Worm (Caenorhabditis elegans) whole organism, L3 larva: ENCODE results near the gene C07A9.5.
A peak's percentile ranks its signal among the peaks of the same experiment; 100 is the strongest.
"Not testable (repeated sequence)": the region's sequence is repeated elsewhere in the genome, so short reads cannot be mapped to it uniquely, and the experiment has no call there.

Experiments used
- ZK546.5 ChIP-seq: sonication (generic microtip); optimal IDR thresholded peaks from 2 replicates; lab custom pipeline; 2017; ENCODE audit warnings: missing biosample characterization, missing genetic modification characterization
- aly-2 ChIP-seq: fragments of 150-350 bp; optimal IDR thresholded peaks from 2 replicates; lab custom pipeline; 2014; ENCODE audit warnings: missing biosample characterization, missing genetic modification characterization
- ceh-16 ChIP-seq: sonication (generic microtip); optimal IDR thresholded peaks from 2 replicates; lab custom pipeline; 2017; ENCODE audit warnings: missing biosample characterization, missing genetic modification characterization
- ceh-28 ChIP-seq: fragments of 150-350 bp; optimal IDR thresholded peaks from 2 replicates; lab custom pipeline; 2014; ENCODE audit warnings: missing biosample characterization, missing genetic modification reagents, missing genetic modification characterization
- ceh-82 ChIP-seq: fragments of 150-350 bp; optimal IDR thresholded peaks from 2 replicates; lab custom pipeline; 2014; ENCODE audit warnings: missing biosample characterization, missing genetic modification characterization
- ceh-9 ChIP-seq: sonication (generic microtip); optimal IDR thresholded peaks from 2 replicates; lab custom pipeline; 2018; ENCODE audit warnings: missing biosample characterization, missing genetic modification characterization
- egl-5 ChIP-seq: fragments of 150-350 bp; optimal IDR thresholded peaks from 2 replicates; lab custom pipeline; 2017; ENCODE audit warnings: missing biosample characterization, missing genetic modification reagents, missing genetic modification characterization, inconsistent platforms
- elt-2 ChIP-seq: sonication (generic microtip); optimal IDR thresholded peaks from 2 replicates; lab custom pipeline; 2016; ENCODE audit warnings: missing genetic modification reagents, mild to moderate bottlenecking, missing genetic modification characterization, missing compliant biosample characterization
- elt-3 ChIP-seq, 3 experiments: fragments of 150-350 bp in 1 of 3; sonication (generic microtip) in 2 of 3; optimal IDR thresholded peaks; 2 replicates in 2 of 3; 4 replicates in 1 of 3; lab custom pipeline; 2014 to 2017; ENCODE audit warnings: missing biosample characterization in 3 of 3, missing genetic modification characterization in 3 of 3
- hmg-11 ChIP-seq: sonication (generic microtip); optimal IDR thresholded peaks from 2 replicates; lab custom pipeline; 2016; ENCODE audit warnings: missing genetic modification characterization, missing compliant biosample characterization
- jun-1 ChIP-seq: fragments of 150-350 bp; optimal IDR thresholded peaks from 2 replicates; lab custom pipeline; 2014; ENCODE audit warnings: missing biosample characterization, missing genetic modification reagents, missing genetic modification characterization
- lin-15B ChIP-seq: fragments of 150-350 bp; optimal IDR thresholded peaks from 2 replicates; lab custom pipeline; 2014; ENCODE audit warnings: missing biosample characterization, missing genetic modification characterization
- lin-39 ChIP-seq: fragments of 150-350 bp; optimal IDR thresholded peaks from 2 replicates; lab custom pipeline; 2018; ENCODE audit warnings: missing biosample characterization, missing genetic modification reagents, missing genetic modification characterization
- mdl-1 ChIP-seq: fragments of 150-350 bp; optimal IDR thresholded peaks from 2 replicates; lab custom pipeline; 2014; ENCODE audit warnings: missing biosample characterization, missing genetic modification characterization
- mml-1 ChIP-seq: fragments of 150-350 bp; sonication (generic microtip); optimal IDR thresholded peaks from 3 replicates; lab custom pipeline; 2014; ENCODE audit warnings: missing biosample characterization, missing genetic modification characterization
- nfya-1 ChIP-seq: sonication (generic microtip); optimal IDR thresholded peaks from 2 replicates; lab custom pipeline; 2017; ENCODE audit warnings: missing genetic modification characterization, mild to moderate bottlenecking, missing compliant biosample characterization, antibody characterized with exemption, moderate library complexity; ENCODE audit not compliant: insufficient read depth
- nhr-11 ChIP-seq: fragments of 150-350 bp; optimal IDR thresholded peaks from 2 replicates; lab custom pipeline; 2014; ENCODE audit warnings: missing biosample characterization, missing genetic modification characterization
- nhr-12 ChIP-seq: fragments of 150-350 bp; optimal IDR thresholded peaks from 2 replicates; lab custom pipeline; 2014; ENCODE audit warnings: missing biosample characterization, missing genetic modification characterization
- nhr-23 ChIP-seq: fragments of 150-350 bp; optimal IDR thresholded peaks from 2 replicates; lab custom pipeline; 2014; ENCODE audit warnings: missing biosample characterization, missing genetic modification reagents, missing genetic modification characterization
- nhr-25 ChIP-seq: sonication (generic microtip); optimal IDR thresholded peaks from 2 replicates; lab custom pipeline; 2017; ENCODE audit warnings: missing biosample characterization, missing genetic modification characterization
- nhr-28 ChIP-seq: fragments of 150-350 bp; optimal IDR thresholded peaks from 2 replicates; lab custom pipeline; 2014; ENCODE audit warnings: missing biosample characterization, missing genetic modification characterization
- nhr-43 ChIP-seq: sonication (generic microtip); optimal IDR thresholded peaks from 2 replicates; lab custom pipeline; 2016; ENCODE audit warnings: mild to moderate bottlenecking, missing genetic modification characterization, missing compliant biosample characterization; ENCODE audit not compliant: poor library complexity, severe bottlenecking
- nhr-67 ChIP-seq: fragments of 150-350 bp; optimal IDR thresholded peaks from 2 replicates; lab custom pipeline; 2014; ENCODE audit warnings: missing biosample characterization, missing genetic modification characterization
- nhr-76 ChIP-seq: fragments of 150-350 bp; sonication (generic microtip); optimal IDR thresholded peaks from 5 replicates; lab custom pipeline; 2014; ENCODE audit warnings: missing biosample characterization, missing genetic modification characterization
- nhr-77 ChIP-seq: fragments of 150-350 bp; optimal IDR thresholded peaks from 2 replicates; lab custom pipeline; 2014; ENCODE audit warnings: missing biosample characterization, missing genetic modification characterization
- pha-4 ChIP-seq: fragments of 150-350 bp; optimal IDR thresholded peaks from 2 replicates; lab custom pipeline; 2014; ENCODE audit warnings: missing biosample characterization, missing genetic modification reagents, missing genetic modification characterization
- pqm-1 ChIP-seq: fragments of 150-350 bp; optimal IDR thresholded peaks from 2 replicates; lab custom pipeline; 2017; ENCODE audit warnings: missing biosample characterization, missing genetic modification characterization, inconsistent platforms
- snpc-4 ChIP-seq: fragments of 150-350 bp; optimal IDR thresholded peaks from 2 replicates; lab custom pipeline; 2014; ENCODE audit warnings: missing biosample characterization, missing genetic modification characterization
- unc-39 ChIP-seq: sonication (generic microtip); optimal IDR thresholded peaks from 4 replicates; lab custom pipeline; 2017; ENCODE audit warnings: missing biosample characterization, missing genetic modification characterization
- unc-62 ChIP-seq: fragments of 150-350 bp; sonication (generic microtip); optimal IDR thresholded peaks from 4 replicates; lab custom pipeline; 2014; ENCODE audit warnings: missing biosample characterization, missing genetic modification reagents, missing genetic modification characterization
- ztf-11 ChIP-seq: fragments of 150-350 bp; optimal IDR thresholded peaks from 2 replicates; lab custom pipeline; 2014; ENCODE audit warnings: missing biosample characterization, missing genetic modification characterization
- ztf-4 ChIP-seq: fragments of 150-350 bp; optimal IDR thresholded peaks from 2 replicates; lab custom pipeline; 2014; ENCODE audit warnings: missing biosample characterization, missing genetic modification characterization

The C07A9.5 gene

ce11 chrIII:9682729-9683128 is at the start of gene C07A9.5:
Gene C07A9.5, minus strand, starts transcription at chrIII:9682829.
- TF ChIP-seq ZK546.5 (tag; lab: Kevin White, UChicago); hmg-11 (tag; lab: Kevin White, UChicago); elt-3 (tag; optimal IDR thresholded peaks at IDR 0.05; lab: Kevin White, UChicago): not testable (repeated sequence)

- TF ChIP-seq nhr-67 (tag; lab: Kevin White, UChicago) (no peak), unc-62 (GFP tag; lab: Kevin White, UChicago) (peak; percentile 42), lin-39 (peak; percentile 66)
Observed at ce11 chrIII:9731313-9731912, 48.8 kb upstream of the C07A9.5 start.

ce11 chrIII:9730407-9730806 is 47.8 kb upstream of the C07A9.5 start:
- no peak for TF ChIP-seq nhr-43 (tag; lab: Kevin White, UChicago)
- TF ChIP-seq ceh-16, result no peak
- no peak for TF ChIP-seq hmg-11 (tag; lab: Kevin White, UChicago)
- no peak for TF ChIP-seq nhr-12 (tag; lab: Kevin White, UChicago)
- TF ChIP-seq nhr-77 (tag; lab: Kevin White, UChicago), result no peak
- TF ChIP-seq unc-39 (tag; lab: Kevin White, UChicago), result no peak
- no peak for TF ChIP-seq egl-5 (tag; lab: Kevin White, UChicago)

DNA sequence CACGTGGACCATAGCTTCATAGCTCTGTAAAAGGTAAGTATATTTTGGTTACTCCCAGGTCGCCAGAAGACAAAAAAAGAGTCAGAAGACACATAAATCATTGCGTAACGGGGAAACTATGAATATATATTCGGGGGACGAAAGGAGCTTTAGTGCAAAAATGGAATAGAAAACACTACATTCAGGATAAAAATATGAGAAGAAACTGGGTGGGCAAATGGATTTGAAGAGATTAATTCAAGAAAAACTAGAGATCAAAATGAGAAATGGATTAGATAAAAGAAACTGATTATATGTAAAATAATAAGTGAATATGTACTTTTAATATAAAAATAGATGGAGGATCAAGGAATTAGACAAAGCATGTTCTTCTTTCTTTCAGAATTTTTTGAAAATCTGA is 44.8 kb upstream of the C07A9.5 start, which contains the start of gene C07A9.12:
Gene C07A9.12, minus strand, starts transcription at position 101 of the 400 bp plus-strand sequence.
- no peak for TF ChIP-seq mdl-1
- TF ChIP-seq nhr-25 (tag; lab: Kevin White, UChicago), result no peak
- no peak for TF ChIP-seq aly-2
- TF ChIP-seq snpc-4 (tag; lab: Kevin White, UChicago), result no peak
- TF ChIP-seq egl-5 (tag; lab: Kevin White, UChicago), result no peak
- TF ChIP-seq elt-3 (tag; optimal IDR thresholded peaks at IDR 0.05; lab: Kevin White, UChicago), result no peak
- no peak for TF ChIP-seq unc-62 (GFP tag; lab: Kevin White, UChicago)
- TF ChIP-seq mml-1 (tag; lab: Kevin White, UChicago), result no peak
- TF ChIP-seq ceh-9 (tag; lab: Kevin White, UChicago), result no peak
- TF ChIP-seq nhr-76, result no peak

ce11 chrIII:9725114-9725513 is 42.5 kb upstream of the C07A9.5 start, which contains the start of gene clec-162:
Gene clec-162, minus strand, starts transcription at chrIII:9725214.
- TF ChIP-seq aly-2 (no peak), ceh-16 (no peak), ztf-4 (tag; lab: Kevin White, UChicago) (no peak), nhr-28 (tag; lab: Kevin White, UChicago) (no peak), nhr-11 (no peak), nhr-23 (tag; lab: Kevin White, UChicago) (no peak)

ce11 chrIII:9721991-9722390 is 39.4 kb upstream of the C07A9.5 start:
- TF ChIP-seq elt-2 (tag; lab: Kevin White, UChicago) (peak; percentile 97), pha-4 (tag; lab: Kevin White, UChicago) (peak; percentile 35), jun-1 (peak; percentile 16), pqm-1 (tag; lab: Kevin White, UChicago) (peak; percentile 95), aly-2 (no peak)

DNA sequence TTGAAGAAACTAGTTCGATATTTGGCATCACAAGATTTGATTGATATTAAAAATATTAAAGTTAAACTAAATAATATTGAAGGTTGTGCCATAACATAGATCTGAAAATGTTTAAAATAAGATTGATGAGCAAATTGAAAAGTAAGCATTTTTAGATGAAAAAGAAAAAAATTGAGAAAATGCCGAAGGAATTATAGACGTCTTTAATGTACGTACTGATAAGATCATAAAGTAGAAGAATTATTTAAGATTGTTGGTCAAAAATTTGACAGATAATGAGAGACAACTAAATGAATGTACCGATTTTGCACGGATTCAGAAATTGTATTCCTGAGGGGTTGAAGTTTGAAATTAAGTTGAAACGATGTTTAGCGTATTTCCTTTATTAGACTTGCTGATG is 37.6 kb upstream of the C07A9.5 start, which contains the start of gene ncx-7:
Gene ncx-7, minus strand, starts transcription at position 101 of the 400 bp plus-strand sequence.
- no peak for TF ChIP-seq nhr-76
- no peak for TF ChIP-seq elt-3 (tag; optimal IDR thresholded peaks at IDR 0.05; lab: Kevin White, UChicago)
- TF ChIP-seq ceh-28 (tag; lab: Kevin White, UChicago), result no peak
- TF ChIP-seq lin-15B, result no peak
- TF ChIP-seq elt-2 (tag; lab: Kevin White, UChicago), result peak; percentile 58
- peak; percentile 36 for TF ChIP-seq pqm-1 (tag; lab: Kevin White, UChicago)
- no peak for TF ChIP-seq ceh-82 (tag; lab: Kevin White, UChicago)
- no peak for TF ChIP-seq snpc-4 (tag; lab: Kevin White, UChicago)
- TF ChIP-seq nfya-1 (tag; lab: Kevin White, UChicago), result no peak
- TF ChIP-seq ztf-11 (tag; lab: Kevin White, UChicago), result no peak
